Fruit fly (Drosophila melanogaster) whole organism, embryonic: ENCODE data around the gene CG9747.

Experiments
- CG10209 ChIP-seq: fragments of 200-800 bp; sonication (Bioruptor generic); optimal IDR thresholded peaks from 3 replicates; lab custom pipeline; 2017; ENCODE audit warnings: missing biosample characterization, mild to moderate bottlenecking, missing genetic modification characterization, missing genetic modification reagents
- CG1024 ChIP-seq: fragments of 200-800 bp; sonication (Bioruptor generic); IDR thresholded peaks from 2 replicates; pipeline ENCODE4 v1.3.6; 2022; ENCODE audit warnings: missing biosample characterization, missing genetic modification characterization
- CG10366 ChIP-seq: fragments of 200-800 bp; sonication (Bioruptor generic); IDR thresholded peaks from 2 replicates; pipeline ENCODE4 v1.3.6; 2022; ENCODE audit warnings: missing biosample characterization, missing genetic modification characterization
- CG11695 ChIP-seq: fragments of 200-800 bp; sonication (Bioruptor generic); IDR thresholded peaks from 3 replicates; pipeline ENCODE4 v1.3.6; 2022; ENCODE audit warnings: missing biosample characterization, missing genetic modification characterization
- CG11696 ChIP-seq: fragments of 200-800 bp; sonication (Bioruptor generic); IDR thresholded peaks from 2 replicates; pipeline ENCODE4 v1.3.6; 2022; ENCODE audit warnings: missing biosample characterization, missing genetic modification characterization
- CG12744 ChIP-seq: fragments of 200-800 bp; sonication (Bioruptor generic); optimal IDR thresholded peaks from 2 replicates; lab custom pipeline; 2016; ENCODE audit warnings: missing biosample characterization, missing genetic modification characterization
- CG13123 ChIP-seq: fragments of 200-800 bp; sonication (Bioruptor generic); optimal IDR thresholded peaks from 2 replicates; lab custom pipeline; 2016; ENCODE audit warnings: missing biosample characterization, missing genetic modification characterization
- CG13894 ChIP-seq: fragments of 200-800 bp; sonication (Bioruptor generic); optimal IDR thresholded peaks from 3 replicates; lab custom pipeline; 2018; ENCODE audit warnings: missing biosample characterization, mild to moderate bottlenecking, missing genetic modification characterization, moderate library complexity
- CG17359 ChIP-seq: fragments of 200-800 bp; sonication (Bioruptor generic); optimal IDR thresholded peaks from 3 replicates; lab custom pipeline; 2018; ENCODE audit warnings: missing biosample characterization, mild to moderate bottlenecking, missing genetic modification characterization, moderate library complexity
- CG17361 ChIP-seq: fragments of 200-800 bp; sonication (Bioruptor generic); IDR thresholded peaks from 3 replicates; pipeline ENCODE4 v1.3.6; 2022; ENCODE audit warnings: missing biosample characterization, missing genetic modification characterization
- CG2678 ChIP-seq: fragments of 200-800 bp; sonication (Bioruptor generic); optimal IDR thresholded peaks from 3 replicates; lab custom pipeline; 2019; ENCODE audit warnings: missing biosample characterization, mild to moderate bottlenecking, missing genetic modification characterization, moderate library complexity
- CG3065 ChIP-seq: fragments of 200-800 bp; sonication (Bioruptor generic); optimal IDR thresholded peaks from 2 replicates; lab custom pipeline; 2016; ENCODE audit warnings: missing biosample characterization, missing genetic modification characterization
- CG32772 ChIP-seq: fragments of 200-800 bp; sonication (Bioruptor generic); IDR thresholded peaks from 2 replicates; pipeline ENCODE4 v1.3.6; 2022; ENCODE audit warnings: missing biosample characterization, missing genetic modification characterization
- CG34422 ChIP-seq: fragments of 200-800 bp; sonication (Bioruptor generic); IDR thresholded peaks from 3 replicates; pipeline ENCODE4 v1.3.6; 2022; ENCODE audit warnings: missing biosample characterization, missing genetic modification characterization
- CG6254 ChIP-seq: fragments of 200-800 bp; sonication (Bioruptor generic); optimal IDR thresholded peaks from 3 replicates; lab custom pipeline; 2017; ENCODE audit warnings: mild to moderate bottlenecking, missing biosample characterization, missing genetic modification reagents, missing genetic modification characterization
- CG6683 ChIP-seq: fragments of 200-800 bp; sonication (Bioruptor generic); optimal IDR thresholded peaks from 2 replicates; lab custom pipeline; 2017; ENCODE audit warnings: missing biosample characterization, mild to moderate bottlenecking, missing genetic modification characterization, missing genetic modification reagents
- CG7928 ChIP-seq: fragments of 200-800 bp; sonication (Bioruptor generic); optimal IDR thresholded peaks from 2 replicates; lab custom pipeline; 2017; ENCODE audit warnings: missing biosample characterization, mild to moderate bottlenecking, missing genetic modification characterization
- Dip3 ChIP-seq: fragments of 200-800 bp; sonication (Bioruptor generic); optimal IDR thresholded peaks from 3 replicates; lab custom pipeline; 2016; ENCODE audit warnings: missing biosample characterization, missing genetic modification characterization
- Dll ChIP-seq: fragments of 200-800 bp; sonication (Bioruptor generic); IDR thresholded peaks from 4 replicates; pipeline ENCODE4 v1.3.6; 2022; ENCODE audit warnings: missing biosample characterization, missing genetic modification characterization; ENCODE audit not compliant: partially characterized antibody
- Doc3 ChIP-seq: fragments of 200-800 bp; sonication (Bioruptor generic); IDR thresholded peaks from 3 replicates; pipeline ENCODE4 v1.3.6; 2022; ENCODE audit warnings: missing biosample characterization, missing genetic modification characterization; ENCODE audit not compliant: partially characterized antibody
- GATAe ChIP-seq: fragments of 200-800 bp; sonication (Bioruptor generic); conservative IDR thresholded peaks from 2 replicates; pipeline ENCODE4 v1.3.6; 2022; ENCODE audit warnings: missing biosample characterization, missing genetic modification characterization
- Gug ChIP-seq: fragments of 200-800 bp; sonication (Bioruptor generic); IDR thresholded peaks from 4 replicates; pipeline ENCODE4 v1.3.6; 2022; ENCODE audit warnings: missing biosample characterization, missing genetic modification characterization
- H2.0 ChIP-seq: fragments of 200-800 bp; sonication (Bioruptor generic); IDR thresholded peaks from 2 replicates; pipeline ENCODE4 v1.3.6; 2022; ENCODE audit warnings: missing biosample characterization, missing genetic modification characterization
- HLHmδ ChIP-seq: fragments of 200-800 bp; sonication (Bioruptor generic); optimal IDR thresholded peaks from 2 replicates; lab custom pipeline; 2018; ENCODE audit warnings: missing biosample characterization, mild to moderate bottlenecking, missing genetic modification characterization, moderate library complexity
- Hey ChIP-seq: fragments of 200-800 bp; sonication (Bioruptor generic); optimal IDR thresholded peaks from 3 replicates; lab custom pipeline; 2018; ENCODE audit warnings: missing biosample characterization, mild to moderate bottlenecking, missing genetic modification characterization
- HmgD ChIP-seq: fragments of 200-800 bp; sonication (Bioruptor generic); optimal IDR thresholded peaks from 3 replicates; lab custom pipeline; 2016; ENCODE audit warnings: missing biosample characterization, missing genetic modification characterization
- HmgZ ChIP-seq: fragments of 200-800 bp; sonication (Bioruptor generic); optimal IDR thresholded peaks from 2 replicates; lab custom pipeline; 2018; ENCODE audit warnings: missing biosample characterization, mild to moderate bottlenecking, missing genetic modification characterization
- Hmr ChIP-seq: fragments of 200-800 bp; sonication (Bioruptor generic); optimal IDR thresholded peaks from 3 replicates; lab custom pipeline; 2017; ENCODE audit warnings: mild to moderate bottlenecking, missing biosample characterization, missing genetic modification reagents, missing genetic modification characterization
- Hr78 ChIP-seq, 2 experiments: fragments of 200-800 bp in 1 of 2; fragments of >200 bp in 1 of 2; sonication (Bioruptor generic) in 1 of 2; optimal IDR thresholded peaks; 2 replicates each; lab custom pipeline; 2017 to 2019; ENCODE audit warnings: missing biosample characterization in 2 of 2, missing genetic modification characterization in 2 of 2, mild to moderate bottlenecking in 1 of 2, moderate library complexity in 1 of 2
- Lim3 ChIP-seq: fragments of 200-800 bp; sonication (Bioruptor generic); IDR thresholded peaks from 2 replicates; pipeline ENCODE4 v1.3.6; 2022; ENCODE audit warnings: missing biosample characterization, missing genetic modification characterization
- Max ChIP-seq: fragments of 200-800 bp; sonication (Bioruptor generic); optimal IDR thresholded peaks from 2 replicates; lab custom pipeline; 2016; ENCODE audit warnings: missing biosample characterization, mild to moderate bottlenecking, missing genetic modification characterization
- Ptx1 ChIP-seq: fragments of 200-800 bp; sonication (Bioruptor generic); IDR thresholded peaks from 2 replicates; pipeline ENCODE4 v1.3.6; 2022; ENCODE audit warnings: missing biosample characterization, missing genetic modification characterization
- Rx ChIP-seq: fragments of 200-800 bp; sonication (Bioruptor generic); IDR thresholded peaks from 2 replicates; pipeline ENCODE4 v1.3.6; 2022; ENCODE audit warnings: missing biosample characterization, missing genetic modification characterization
- Spps ChIP-seq: fragments of 200-800 bp; sonication (Bioruptor generic); optimal IDR thresholded peaks from 2 replicates; lab custom pipeline; 2018; ENCODE audit warnings: missing biosample characterization, mild to moderate bottlenecking, missing genetic modification characterization
- aop ChIP-seq: fragments of 200-800 bp; sonication (Bioruptor generic); IDR thresholded peaks from 2 replicates; pipeline ENCODE4 v1.3.6; 2022; ENCODE audit warnings: missing biosample characterization, missing genetic modification characterization
- btn ChIP-seq: fragments of 200-800 bp; sonication (Bioruptor generic); optimal IDR thresholded peaks from 2 replicates; lab custom pipeline; 2016; ENCODE audit warnings: missing biosample characterization, missing genetic modification characterization
- cas ChIP-seq: fragments of 200-800 bp; sonication (Bioruptor generic); IDR thresholded peaks from 2 replicates; pipeline ENCODE4 v1.3.6; 2022; ENCODE audit warnings: missing biosample characterization, missing genetic modification characterization
- cg ChIP-seq: fragments of 200-800 bp; sonication (Bioruptor generic); optimal IDR thresholded peaks from 3 replicates; lab custom pipeline; 2019; ENCODE audit warnings: missing biosample characterization, mild to moderate bottlenecking, missing genetic modification characterization, moderate library complexity
- da ChIP-seq: fragments of 200-800 bp; sonication (Bioruptor generic); optimal IDR thresholded peaks from 2 replicates; lab custom pipeline; 2016; ENCODE audit warnings: missing biosample characterization, missing genetic modification characterization
- dmrt99B ChIP-seq: fragments of 200-800 bp; sonication (Bioruptor generic); optimal IDR thresholded peaks from 2 replicates; lab custom pipeline; 2018; ENCODE audit warnings: missing biosample characterization, mild to moderate bottlenecking, missing genetic modification characterization, moderate library complexity
- esg ChIP-seq: fragments of 200-800 bp; sonication (Bioruptor generic); conservative IDR thresholded peaks from 2 replicates; pipeline ENCODE4 v1.3.6; 2022; ENCODE audit warnings: missing biosample characterization, missing genetic modification characterization
- eve ChIP-seq, 2 experiments: fragments of >200 bp; optimal IDR thresholded peaks; 2 replicates each; lab custom pipeline; 2017; ENCODE audit warnings: missing biosample characterization in 2 of 2, missing genetic modification characterization in 2 of 2
- fu2 ChIP-seq: fragments of 200-800 bp; sonication (Bioruptor generic); optimal IDR thresholded peaks from 2 replicates; lab custom pipeline; 2016; ENCODE audit warnings: missing biosample characterization, missing genetic modification characterization
- h ChIP-seq: fragments of >200 bp; optimal IDR thresholded peaks from 2 replicates; lab custom pipeline; 2017
- ken ChIP-seq: fragments of 200-800 bp; sonication (Bioruptor generic); IDR thresholded peaks from 3 replicates; pipeline ENCODE4 v1.3.6; 2022; ENCODE audit warnings: missing biosample characterization, missing genetic modification characterization
- lab ChIP-seq: fragments of 200-800 bp; sonication (Bioruptor generic); optimal IDR thresholded peaks from 3 replicates; lab custom pipeline; 2017; ENCODE audit warnings: missing biosample characterization, missing genetic modification characterization, mild to moderate bottlenecking, moderate library complexity, missing genetic modification reagents
- psq ChIP-seq: fragments of 200-800 bp; sonication (Bioruptor generic); optimal IDR thresholded peaks from 2 replicates; lab custom pipeline; 2017; ENCODE audit warnings: missing biosample characterization, missing genetic modification characterization
- seq ChIP-seq: fragments of 200-800 bp; sonication (Bioruptor generic); IDR thresholded peaks from 2 replicates; pipeline ENCODE4 v1.3.6; 2022; ENCODE audit warnings: missing biosample characterization, missing genetic modification characterization
- stc ChIP-seq: fragments of 200-800 bp; sonication (Bioruptor generic); IDR thresholded peaks from 2 replicates; pipeline ENCODE4 v1.3.6; 2022; ENCODE audit warnings: missing biosample characterization, missing genetic modification characterization
- tgo ChIP-seq: fragments of 200-800 bp; sonication (Bioruptor generic); IDR thresholded peaks from 3 replicates; pipeline ENCODE4 v1.3.6; 2022; ENCODE audit warnings: missing biosample characterization, missing genetic modification characterization
- tio ChIP-seq: fragments of 200-800 bp; sonication (Bioruptor generic); optimal IDR thresholded peaks from 2 replicates; lab custom pipeline; 2017; ENCODE audit warnings: missing biosample characterization, missing genetic modification characterization, inconsistent platforms
- zen2 ChIP-seq: fragments of 200-800 bp; sonication (Bioruptor generic); IDR thresholded peaks from 3 replicates; pipeline ENCODE4 v1.3.6; 2022; ENCODE audit warnings: missing biosample characterization, missing genetic modification characterization; ENCODE audit not compliant: partially characterized antibody

Gene CG9747

DNA sequence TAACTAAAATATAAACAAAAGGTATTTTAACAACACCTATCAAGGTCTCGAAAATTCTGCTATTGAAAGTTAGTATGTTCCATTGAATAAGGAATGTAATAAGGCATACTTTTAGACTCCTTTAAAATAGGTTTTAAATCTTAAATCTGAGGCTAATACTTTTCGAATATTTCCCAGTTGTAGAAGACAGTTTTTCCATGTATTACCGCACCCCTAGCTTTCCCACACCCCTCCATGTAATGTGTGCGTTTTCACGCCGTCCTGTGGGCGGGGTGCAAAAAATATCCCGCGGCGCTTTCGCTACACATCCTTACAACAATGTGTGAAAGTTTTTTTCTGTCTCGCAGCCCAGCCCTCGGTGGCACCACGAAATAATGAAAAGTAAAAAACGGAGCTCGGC, 33.5 kb upstream of the CG9747 start (continued):
- TF ChIP-seq Hmr (peak; percentile 10), seq (0 out of 2 replicates have a peak, but pooled peaks have one; percentile 24), HmgD (GFP tag; lab: Kevin White, UChicago) (no peak), Dll (GFP tag; lab: Robert Waterston, UW) (no peak), CG3065 (no peak), aop (GFP tag; lab: Robert Waterston, UW) (no peak), CG17361 (GFP tag; lab: Robert Waterston, UW) (no peak), Hr78 (GFP tag; optimal IDR thresholded peaks at IDR 0.05; lab: Kevin White, UChicago) (no peak), Ptx1 (peak; percentile 25; the same call in 1 of the 2 replicates), CG11696 (GFP tag; lab: Robert Waterston, UW) (no peak), CG1024 (GFP tag; lab: Robert Waterston, UW) (no peak), H2.0 (GFP tag; lab: Robert Waterston, UW) (no peak), CG2678 (tag; lab: Kevin White, UChicago) (peak; percentile 39), CG13123 (GFP tag; lab: Kevin White, UChicago) (no peak), CG12744 (GFP tag; lab: Kevin White, UChicago) (no peak), HmgZ (tag; lab: Kevin White, UChicago) (no peak), psq (no peak), CG13894 (no peak), Rx (GFP tag; lab: Robert Waterston, UW) (no peak), Gug (no peak)

DNA sequence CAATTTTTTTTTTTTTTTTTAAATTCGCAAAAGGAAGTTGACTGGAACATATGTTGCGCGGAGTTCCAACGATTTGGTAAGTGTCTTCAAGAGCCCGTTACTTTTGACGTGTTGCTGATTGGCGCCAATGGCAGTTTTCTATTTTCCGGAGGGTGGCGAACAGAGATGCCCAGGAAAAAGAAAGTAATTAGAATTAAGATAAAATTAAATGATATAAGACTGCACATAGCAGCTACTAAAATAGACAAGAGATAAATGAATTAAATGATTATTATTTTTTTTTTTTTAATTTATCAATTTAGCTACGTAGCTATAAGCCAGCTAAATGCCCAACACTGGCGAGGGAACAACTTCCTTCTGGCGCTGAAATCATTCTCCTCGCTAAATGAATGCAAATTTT, 31.2 kb upstream of the CG9747 start:
- TF ChIP-seq ken (GFP tag; lab: Robert Waterston, UW): 0 out of 3 replicates have a peak, but pooled peaks have one; percentile 49
- TF ChIP-seq Lim3 (GFP tag; lab: Robert Waterston, UW): no peak
- peak; percentile 27 for TF ChIP-seq CG2678 (tag; lab: Kevin White, UChicago)
- TF ChIP-seq cg (GFP tag; lab: Kevin White, UChicago): no peak
- TF ChIP-seq CG17359 (tag; lab: Kevin White, UChicago): no peak
- TF ChIP-seq tio (GFP tag; lab: Kevin White, UChicago): no peak
- 0 out of 2 replicates have a peak, but pooled peaks have one; percentile 18 for TF ChIP-seq esg
- peak; percentile 13 for TF ChIP-seq dmrt99B (tag; lab: Kevin White, UChicago)
- no peak for TF ChIP-seq GATAe (GFP tag; lab: Robert Waterston, UW)
- no peak for TF ChIP-seq CG6683 (GFP tag; lab: Kevin White, UChicago)
- no peak for TF ChIP-seq Spps
- no peak for TF ChIP-seq zen2 (GFP tag; lab: Robert Waterston, UW)
- TF ChIP-seq tgo: 0 out of 3 replicates have a peak, but pooled peaks have one; percentile 16
- TF ChIP-seq lab (GFP tag; lab: Kevin White, UChicago): no peak
- TF ChIP-seq Max: no peak
- peak; percentile 43; the same call in 1 of the 2 replicates for TF ChIP-seq stc (GFP tag; lab: Robert Waterston, UW)
- TF ChIP-seq CG6254 (GFP tag; lab: Kevin White, UChicago): no peak
- no peak for TF ChIP-seq HLHmδ (GFP tag; lab: Kevin White, UChicago)
- TF ChIP-seq fu2 (GFP tag; lab: Kevin White, UChicago): no peak
- TF ChIP-seq Hey: no peak
- TF ChIP-seq cas (GFP tag; lab: Robert Waterston, UW): no peak
- no peak for TF ChIP-seq da (GFP tag; lab: Kevin White, UChicago)
- no peak for TF ChIP-seq CG10209 (GFP tag; lab: Kevin White, UChicago)
- no peak for TF ChIP-seq CG34422 (GFP tag; lab: Robert Waterston, UW)
- TF ChIP-seq h (lab: Kevin White, UChicago): no peak
- TF ChIP-seq btn (GFP tag; lab: Kevin White, UChicago): no peak
- no peak for TF ChIP-seq CG10366 (GFP tag; lab: Robert Waterston, UW)
- 0 out of 3 replicates have a peak, but pooled peaks have one; percentile 42 for TF ChIP-seq CG11695 (GFP tag; lab: Robert Waterston, UW)
- TF ChIP-seq CG7928: no peak
- TF ChIP-seq Dip3 (GFP tag; lab: Kevin White, UChicago): no peak
- TF ChIP-seq CG32772 (GFP tag; lab: Robert Waterston, UW): no peak
- no peak for TF ChIP-seq H2.0 (GFP tag; lab: Robert Waterston, UW)
- no peak for TF ChIP-seq Doc3
- TF ChIP-seq eve (GFP tag; optimal IDR thresholded peaks at IDR 0.05; lab: Kevin White, UChicago): peak in 1 of 2 experiments; percentile 6
